Fruit fly (Drosophila melanogaster): ENCODE results near the gene CG13044.

DNA sequence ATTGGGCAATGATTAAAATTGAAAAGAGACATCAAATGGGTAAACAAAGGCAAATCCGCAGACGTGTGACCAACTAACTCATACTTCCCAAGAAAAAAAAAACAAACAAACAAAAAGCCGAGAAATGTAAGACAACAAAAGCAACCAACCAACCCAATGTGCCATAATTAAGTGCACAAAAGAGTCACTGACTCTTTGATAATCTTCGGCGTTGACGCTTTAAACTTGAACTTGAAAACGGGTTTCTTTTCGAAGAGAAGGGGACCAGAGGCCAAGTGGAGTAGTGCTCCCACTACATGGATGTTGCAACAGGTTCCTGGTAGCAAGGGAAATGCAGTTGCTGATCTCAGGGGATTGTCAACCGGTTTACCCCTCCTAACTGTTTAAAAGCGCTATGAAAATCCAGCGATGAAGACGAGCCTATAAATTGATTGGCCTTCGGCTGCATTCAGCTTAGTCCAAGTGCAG, 23.0 kb downstream of the CG13044 start, which contains the start of gene CG13064:
- TF ChIP-seq CG5204 (GFP tag; optimal IDR thresholded peaks at IDR 0.05) = no peak
- TF ChIP-seq CG7045 (GFP tag; optimal IDR thresholded peaks at IDR 0.05) = no peak
- no peak for TF ChIP-seq tj (GFP tag; optimal IDR thresholded peaks at IDR 0.05)
- no peak for TF ChIP-seq pad (GFP tag; optimal IDR thresholded peaks at IDR 0.05)
- TF ChIP-seq Mnt (GFP tag; optimal IDR thresholded peaks at IDR 0.05) = no peak
- TF ChIP-seq Clk (GFP tag; optimal IDR thresholded peaks at IDR 0.05) = no peak
- TF ChIP-seq CG12768 (GFP tag; optimal IDR thresholded peaks at IDR 0.05) = no peak
- TF ChIP-seq CG11617 (GFP tag; optimal IDR thresholded peaks at IDR 0.05) = no peak
- no peak for TF ChIP-seq kay (GFP tag; ENCODE audit: borderline replicate concordance)
- TF ChIP-seq CG7101 (tag; optimal IDR thresholded peaks at IDR 0.05) = no peak
- no peak for TF ChIP-seq cnc (optimal IDR thresholded peaks at IDR 0.05)
- no peak for TF ChIP-seq cic (GFP tag; optimal IDR thresholded peaks at IDR 0.05)
- TF ChIP-seq Hr96 (GFP tag; optimal IDR thresholded peaks at IDR 0.05) = no peak

Measured in whole organism, adult.